Fruit fly (Drosophila melanogaster) whole organism, embryonic: ENCODE measurements around the gene CG3841.
A peak's percentile ranks its signal among the peaks of the same experiment; 100 is the strongest.

Experiments used
- CG11398 ChIP-seq: fragments of 200-800 bp; sonication (Bioruptor generic); optimal IDR thresholded peaks from 2 replicates; lab custom pipeline; 2016; ENCODE audit warnings: missing biosample characterization, missing genetic modification characterization
- CG11723 ChIP-seq: fragments of 200-800 bp; sonication (Bioruptor generic); optimal IDR thresholded peaks from 2 replicates; lab custom pipeline; 2017; ENCODE audit warnings: missing biosample characterization, mild to moderate bottlenecking, missing genetic modification characterization
- CG12236 ChIP-seq: fragments of 200-800 bp; sonication (Bioruptor generic); optimal IDR thresholded peaks from 2 replicates; lab custom pipeline; 2016; ENCODE audit warnings: missing biosample characterization, missing genetic modification characterization
- CG12659 ChIP-seq: fragments of 200-800 bp; sonication (Bioruptor generic); optimal IDR thresholded peaks from 3 replicates; lab custom pipeline; 2017; ENCODE audit warnings: mild to moderate bottlenecking, missing biosample characterization, missing genetic modification reagents, missing genetic modification characterization
- CG13775 ChIP-seq: fragments of 200-800 bp; sonication (Bioruptor generic); optimal IDR thresholded peaks from 3 replicates; lab custom pipeline; 2017; ENCODE audit warnings: missing biosample characterization, mild to moderate bottlenecking, missing genetic modification characterization
- CG14441 ChIP-seq: fragments of 200-800 bp; sonication (Bioruptor generic); IDR thresholded peaks from 2 replicates; pipeline ENCODE4 v1.3.6; 2022; ENCODE audit warnings: missing biosample characterization, missing genetic modification characterization
- CG17612 ChIP-seq: fragments of 200-800 bp; sonication (Bioruptor generic); IDR thresholded peaks from 2 replicates; pipeline ENCODE4 v1.3.6; 2022; ENCODE audit warnings: missing biosample characterization, missing genetic modification characterization
- CG17829 ChIP-seq: fragments of 200-800 bp; optimal IDR thresholded peaks from 2 replicates; lab custom pipeline; 2019; ENCODE audit warnings: missing biosample characterization, mild to moderate bottlenecking, missing genetic modification characterization, moderate library complexity
- CG1792 ChIP-seq: fragments of 200-800 bp; sonication (Bioruptor generic); optimal IDR thresholded peaks from 2 replicates; lab custom pipeline; 2016; ENCODE audit warnings: missing biosample characterization, missing genetic modification characterization
- CG1832 ChIP-seq: fragments of 200-800 bp; sonication (Bioruptor generic); optimal IDR thresholded peaks from 2 replicates; lab custom pipeline; 2017; ENCODE audit warnings: missing biosample characterization, mild to moderate bottlenecking, missing genetic modification characterization, inconsistent platforms
- CG18476 ChIP-seq: fragments of 200-800 bp; sonication (Bioruptor generic); optimal IDR thresholded peaks from 2 replicates; lab custom pipeline; 2016; ENCODE audit warnings: missing biosample characterization, mild to moderate bottlenecking, missing genetic modification characterization
- CG18599 ChIP-seq: fragments of 200-800 bp; sonication (Bioruptor generic); optimal IDR thresholded peaks from 3 replicates; lab custom pipeline; 2017; ENCODE audit warnings: missing biosample characterization, missing genetic modification characterization, mild to moderate bottlenecking, moderate library complexity, missing genetic modification reagents
- CG18619 ChIP-seq: fragments of 200-800 bp; sonication (Bioruptor generic); optimal IDR thresholded peaks from 3 replicates; lab custom pipeline; 2017; ENCODE audit warnings: missing biosample characterization, mild to moderate bottlenecking, missing genetic modification characterization
- CG2129 ChIP-seq: fragments of 200-800 bp; sonication (Bioruptor generic); IDR thresholded peaks from 2 replicates; pipeline ENCODE4 v1.3.6; 2022; ENCODE audit warnings: missing biosample characterization, missing genetic modification characterization; ENCODE audit not compliant: partially characterized antibody
- CG32767 ChIP-seq: fragments of 200-800 bp; sonication (Bioruptor generic); IDR thresholded peaks from 2 replicates; pipeline ENCODE4 v1.3.6; 2022; ENCODE audit warnings: missing biosample characterization, missing genetic modification characterization
- CG33557 ChIP-seq: fragments of 200-800 bp; sonication (Bioruptor generic); optimal IDR thresholded peaks from 2 replicates; lab custom pipeline; 2019; ENCODE audit warnings: missing biosample characterization, mild to moderate bottlenecking, missing genetic modification characterization, moderate library complexity
- CG4617 ChIP-seq: fragments of 200-800 bp; sonication (Bioruptor generic); optimal IDR thresholded peaks from 3 replicates; lab custom pipeline; 2016; ENCODE audit warnings: missing biosample characterization, missing genetic modification characterization, borderline replicate concordance
- CG7271 ChIP-seq: fragments of 200-800 bp; sonication (Bioruptor generic); optimal IDR thresholded peaks from 2 replicates; lab custom pipeline; 2018; ENCODE audit warnings: missing biosample characterization, mild to moderate bottlenecking, missing genetic modification characterization, moderate library complexity
- CG7745 ChIP-seq: fragments of 200-800 bp; sonication (Bioruptor generic); optimal IDR thresholded peaks from 2 replicates; lab custom pipeline; 2018; ENCODE audit warnings: missing biosample characterization, mild to moderate bottlenecking, missing genetic modification characterization, moderate library complexity
- CG9727 ChIP-seq: fragments of 200-800 bp; sonication (Bioruptor generic); optimal IDR thresholded peaks from 3 replicates; lab custom pipeline; 2017; ENCODE audit warnings: missing biosample characterization, mild to moderate bottlenecking, missing genetic modification characterization
- Dip2 ChIP-seq: fragments of 200-800 bp; sonication (Bioruptor generic); IDR thresholded peaks from 2 replicates; pipeline ENCODE4 v1.3.6; 2022; ENCODE audit warnings: missing biosample characterization, missing genetic modification characterization
- E2f2 ChIP-seq: fragments of 200-800 bp; sonication (Bioruptor generic); IDR thresholded peaks from 2 replicates; pipeline ENCODE4 v1.3.6; 2022; ENCODE audit warnings: missing biosample characterization, missing genetic modification characterization
- Fer2 ChIP-seq: fragments of 200-800 bp; sonication (Bioruptor generic); optimal IDR thresholded peaks from 2 replicates; lab custom pipeline; 2018; ENCODE audit warnings: missing biosample characterization, mild to moderate bottlenecking, missing genetic modification characterization, moderate library complexity
- Hmx ChIP-seq: fragments of 200-800 bp; sonication (Bioruptor generic); optimal IDR thresholded peaks from 2 replicates; lab custom pipeline; 2016; ENCODE audit warnings: missing biosample characterization, missing genetic modification characterization
- Hr78 ChIP-seq, 2 experiments: fragments of 200-800 bp in 1 of 2; fragments of >200 bp in 1 of 2; sonication (Bioruptor generic) in 1 of 2; optimal IDR thresholded peaks; 2 replicates each; lab custom pipeline; 2017 to 2019; ENCODE audit warnings: missing biosample characterization in 2 of 2, missing genetic modification characterization in 2 of 2, mild to moderate bottlenecking in 1 of 2, moderate library complexity in 1 of 2
- Jarid2 ChIP-seq: fragments of 200-800 bp; sonication (Bioruptor generic); optimal IDR thresholded peaks from 3 replicates; lab custom pipeline; 2017; ENCODE audit warnings: mild to moderate bottlenecking, missing biosample characterization, missing genetic modification reagents, missing genetic modification characterization
- Kr ChIP-seq: fragments of 200-800 bp; sonication (Bioruptor generic); optimal IDR thresholded peaks from 2 replicates; lab custom pipeline; 2017; ENCODE audit warnings: missing biosample characterization, mild to moderate bottlenecking, missing genetic modification characterization
- NC2α ChIP-seq: fragments of 200-800 bp; sonication (Bioruptor generic); optimal IDR thresholded peaks from 2 replicates; lab custom pipeline; 2016; ENCODE audit warnings: missing biosample characterization, missing genetic modification characterization
- Ptx1 ChIP-seq: fragments of 200-800 bp; sonication (Bioruptor generic); IDR thresholded peaks from 2 replicates; pipeline ENCODE4 v1.3.6; 2022; ENCODE audit warnings: missing biosample characterization, missing genetic modification characterization
- cg ChIP-seq: fragments of 200-800 bp; sonication (Bioruptor generic); optimal IDR thresholded peaks from 3 replicates; lab custom pipeline; 2019; ENCODE audit warnings: missing biosample characterization, mild to moderate bottlenecking, missing genetic modification characterization, moderate library complexity
- corto ChIP-seq: fragments of 200-800 bp; sonication (Bioruptor generic); optimal IDR thresholded peaks from 2 replicates; lab custom pipeline; 2016; ENCODE audit warnings: missing biosample characterization, mild to moderate bottlenecking, missing genetic modification characterization, moderate library complexity
- crol ChIP-seq: fragments of 200-800 bp; sonication (Bioruptor generic); IDR thresholded peaks from 2 replicates; pipeline ENCODE4 v1.3.6; 2022; ENCODE audit warnings: missing biosample characterization, missing genetic modification characterization
- cwo ChIP-seq: fragments of 200-800 bp; sonication (Bioruptor generic); optimal IDR thresholded peaks from 3 replicates; lab custom pipeline; 2017; ENCODE audit warnings: missing biosample characterization, missing genetic modification characterization, mild to moderate bottlenecking, moderate library complexity, missing genetic modification reagents
- dm ChIP-seq: fragments of 200-800 bp; sonication (Bioruptor generic); optimal IDR thresholded peaks from 3 replicates; lab custom pipeline; 2016; ENCODE audit warnings: missing biosample characterization, missing genetic modification characterization
- dysf ChIP-seq: fragments of 200-800 bp; sonication (Bioruptor generic); IDR thresholded peaks from 3 replicates; pipeline ENCODE4 v1.3.6; 2022; ENCODE audit warnings: missing biosample characterization, missing genetic modification characterization
- emc ChIP-seq: fragments of 200-800 bp; sonication (Bioruptor generic); optimal IDR thresholded peaks from 2 replicates; lab custom pipeline; 2016; ENCODE audit warnings: missing biosample characterization, missing genetic modification characterization
- fu2 ChIP-seq: fragments of 200-800 bp; sonication (Bioruptor generic); optimal IDR thresholded peaks from 2 replicates; lab custom pipeline; 2016; ENCODE audit warnings: missing biosample characterization, missing genetic modification characterization
- gce ChIP-seq: fragments of 200-800 bp; sonication (Bioruptor generic); IDR thresholded peaks from 3 replicates; pipeline ENCODE4 v1.3.6; 2022; ENCODE audit warnings: missing biosample characterization, missing genetic modification characterization
- gcm ChIP-seq: fragments of 200-800 bp; sonication (Bioruptor generic); optimal IDR thresholded peaks from 2 replicates; lab custom pipeline; 2019; ENCODE audit warnings: missing biosample characterization, mild to moderate bottlenecking, missing genetic modification characterization, moderate library complexity
- h ChIP-seq: fragments of >200 bp; optimal IDR thresholded peaks from 2 replicates; lab custom pipeline; 2017
- hbn ChIP-seq: fragments of 200-800 bp; sonication (Bioruptor generic); IDR thresholded peaks from 2 replicates; pipeline ENCODE4 v1.3.6; 2022; ENCODE audit warnings: missing biosample characterization, missing genetic modification characterization; ENCODE audit not compliant: partially characterized antibody
- hth ChIP-seq: fragments of >200 bp; optimal IDR thresholded peaks from 2 replicates; lab custom pipeline; 2017; ENCODE audit warnings: inconsistent platforms
- mam ChIP-seq: fragments of 200-800 bp; sonication (Bioruptor generic); optimal IDR thresholded peaks from 3 replicates; lab custom pipeline; 2016; ENCODE audit warnings: missing biosample characterization, missing genetic modification characterization
- p53 ChIP-seq: fragments of 200-800 bp; sonication (Bioruptor generic); optimal IDR thresholded peaks from 2 replicates; lab custom pipeline; 2016; ENCODE audit warnings: missing biosample characterization, missing genetic modification characterization
- peb ChIP-seq: fragments of 200-800 bp; sonication (Bioruptor generic); IDR thresholded peaks from 2 replicates; pipeline ENCODE4 v1.3.6; 2022; ENCODE audit warnings: missing biosample characterization, missing genetic modification characterization
- scrt ChIP-seq: fragments of 200-800 bp; sonication (Bioruptor generic); optimal IDR thresholded peaks from 2 replicates; lab custom pipeline; 2018; ENCODE audit warnings: missing biosample characterization, mild to moderate bottlenecking, missing genetic modification characterization, moderate library complexity
- ssp ChIP-seq: fragments of 200-800 bp; sonication (Bioruptor generic); IDR thresholded peaks from 2 replicates; pipeline ENCODE4 v1.3.6; 2022; ENCODE audit warnings: missing biosample characterization, missing genetic modification characterization
- stc ChIP-seq: fragments of 200-800 bp; sonication (Bioruptor generic); IDR thresholded peaks from 2 replicates; pipeline ENCODE4 v1.3.6; 2022; ENCODE audit warnings: missing biosample characterization, missing genetic modification characterization
- unpg ChIP-seq: fragments of 200-800 bp; sonication (Bioruptor generic); optimal IDR thresholded peaks from 3 replicates; lab custom pipeline; 2018; ENCODE audit warnings: missing biosample characterization, mild to moderate bottlenecking, missing genetic modification characterization, moderate library complexity
- z ChIP-seq: fragments of 200-800 bp; sonication (Bioruptor generic); IDR thresholded peaks from 3 replicates; pipeline ENCODE4 v1.3.6; 2022; ENCODE audit warnings: missing biosample characterization, missing genetic modification characterization
- zfh1 ChIP-seq: fragments of 200-800 bp; sonication (Bioruptor generic); IDR thresholded peaks from 3 replicates; pipeline ENCODE4 v1.3.6; 2022; ENCODE audit warnings: missing biosample characterization, missing genetic modification characterization

The CG3841 gene

dm6 chr2L:9598390-9598789 lies 9.1 kb downstream of the CG3841 start (continued):
- TF ChIP-seq p53 (no peak), CG11723 (GFP tag; lab: Kevin White, UChicago) (peak; percentile 21), CG7745 (tag; lab: Kevin White, UChicago) (no peak), CG17829 (tag; lab: Kevin White, UChicago) (peak; percentile 84), CG9727 (GFP tag; lab: Kevin White, UChicago) (peak; percentile 87), CG11398 (GFP tag; lab: Kevin White, UChicago) (no peak), ssp (GFP tag; lab: Robert Waterston, UW) (peak; percentile 70), Kr (GFP tag; lab: Kevin White, UChicago) (no peak), peb (peak; percentile 72; the same call in 1 of the 2 replicates), CG18619 (peak; percentile 34), Dip2 (GFP tag; lab: Robert Waterston, UW) (no peak), CG2129 (GFP tag; lab: Robert Waterston, UW) (no peak), CG32767 (GFP tag; lab: Robert Waterston, UW) (peak; percentile 83), corto (GFP tag; lab: Kevin White, UChicago) (no peak), unpg (peak; percentile 66), Fer2 (tag; lab: Kevin White, UChicago) (no peak), Hr78 (GFP tag; optimal IDR thresholded peaks at IDR 0.05; lab: Kevin White, UChicago) (peak in 1 of 2 experiments; percentile 15), CG17612 (GFP tag; lab: Robert Waterston, UW) (no peak), stc (GFP tag; lab: Robert Waterston, UW) (peak; percentile 67), gce (GFP tag; lab: Robert Waterston, UW) (peak; percentile 58; the same call in 1 of the 3 replicates), CG18599 (GFP tag; lab: Kevin White, UChicago) (peak; percentile 43), cwo (GFP tag; lab: Kevin White, UChicago) (peak; percentile 9), dysf (peak; percentile 67), z (peak; percentile 51; the same call in 1 of the 3 replicates), Jarid2 (GFP tag; lab: Kevin White, UChicago) (peak; percentile 14), scrt (peak; percentile 2), CG7271 (tag; lab: Kevin White, UChicago) (peak; percentile 5), CG1832 (GFP tag; lab: Kevin White, UChicago) (no peak), CG18476 (GFP tag; lab: Kevin White, UChicago) (no peak), cg (GFP tag; lab: Kevin White, UChicago) (no peak), CG12236 (GFP tag; lab: Kevin White, UChicago) (no peak), Ptx1 (GFP tag; lab: Robert Waterston, UW) (peak; percentile 66), fu2 (GFP tag; lab: Kevin White, UChicago) (no peak), emc (GFP tag; lab: Kevin White, UChicago) (no peak), Hmx (GFP tag; lab: Kevin White, UChicago) (no peak), CG1792 (GFP tag; lab: Kevin White, UChicago) (no peak), hth (lab: Kevin White, UChicago) (no peak), CG12659 (GFP tag; lab: Kevin White, UChicago) (no peak), zfh1 (GFP tag; lab: Robert Waterston, UW) (peak; percentile 95), CG33557 (GFP tag; lab: Kevin White, UChicago) (peak; percentile 73), CG4617 (GFP tag; lab: Kevin White, UChicago) (peak; percentile 16), hbn (no peak), crol (GFP tag; lab: Robert Waterston, UW) (peak; percentile 43; the same call in 1 of the 2 replicates), mam (no peak), dm (GFP tag; lab: Kevin White, UChicago) (no peak), E2f2 (GFP tag; lab: Robert Waterston, UW) (peak; percentile 49; the same call in 1 of the 2 replicates), gcm (GFP tag; lab: Kevin White, UChicago) (peak; percentile 78), CG13775 (GFP tag; lab: Kevin White, UChicago) (peak; percentile 59), NC2α (GFP tag; lab: Kevin White, UChicago) (no peak), h (lab: Kevin White, UChicago) (no peak), CG14441 (GFP tag; lab: Robert Waterston, UW) (peak; percentile 53; the same call in 1 of the 2 replicates)
